Worm (Caenorhabditis elegans) whole organism, mixed stage, embryonic: ENCODE results near the gene R74.7.

Experiments used
- M03D4.4 ChIP-seq: sonication (generic microtip); optimal IDR thresholded peaks from 2 replicates; lab custom pipeline; 2017; ENCODE audit warnings: mild to moderate bottlenecking, missing genetic modification characterization, missing compliant biosample characterization
- bed-3 ChIP-seq: fragments of 200-800 bp; sonication (Bioruptor generic); optimal IDR thresholded peaks from 3 replicates; lab custom pipeline; 2018; ENCODE audit warnings: mild to moderate bottlenecking, missing genetic modification characterization, moderate library complexity, missing compliant biosample characterization
- blmp-1 ChIP-seq: fragments of 150-350 bp; optimal IDR thresholded peaks from 2 replicates; lab custom pipeline; 2014; ENCODE audit warnings: missing biosample characterization, missing genetic modification characterization
- ceh-39 ChIP-seq: fragments of 150-350 bp; optimal IDR thresholded peaks from 2 replicates; lab custom pipeline; 2014; ENCODE audit warnings: missing biosample characterization, missing genetic modification characterization
- ceh-43 ChIP-seq: fragments of 200-800 bp; sonication (Bioruptor generic); optimal IDR thresholded peaks from 2 replicates; lab custom pipeline; 2018; ENCODE audit warnings: mild to moderate bottlenecking, missing genetic modification characterization, moderate library complexity, missing compliant biosample characterization
- ceh-83 ChIP-seq: fragments of 200-800 bp; sonication (Bioruptor generic); optimal IDR thresholded peaks from 2 replicates; lab custom pipeline; 2018; ENCODE audit warnings: mild to moderate bottlenecking, missing genetic modification characterization, missing compliant biosample characterization
- ces-1 ChIP-seq: fragments of 150-350 bp; optimal IDR thresholded peaks from 2 replicates; lab custom pipeline; 2014; ENCODE audit warnings: missing biosample characterization, missing genetic modification reagents, missing genetic modification characterization
- drap-1 ChIP-seq: fragments of 200-800 bp; sonication (Bioruptor generic); optimal IDR thresholded peaks from 3 replicates; lab custom pipeline; 2018; ENCODE audit warnings: mild to moderate bottlenecking, missing genetic modification characterization, missing compliant biosample characterization
- elt-1 ChIP-seq: sonication (generic microtip); optimal IDR thresholded peaks from 2 replicates; lab custom pipeline; 2017; ENCODE audit warnings: missing genetic modification characterization, mild to moderate bottlenecking, missing compliant biosample characterization, antibody characterized with exemption, moderate library complexity, borderline replicate concordance; ENCODE audit not compliant: insufficient read depth
- elt-3 ChIP-seq: fragments of 150-350 bp; optimal IDR thresholded peaks from 2 replicates; lab custom pipeline; 2014; ENCODE audit warnings: missing biosample characterization, missing genetic modification characterization
- flh-1 ChIP-seq: fragments of 200-800 bp; sonication (Bioruptor generic); optimal IDR thresholded peaks from 2 replicates; lab custom pipeline; 2018; ENCODE audit warnings: mild to moderate bottlenecking, missing genetic modification characterization, moderate library complexity, missing compliant biosample characterization
- ham-2 ChIP-seq: fragments of 200-800 bp; sonication (Bioruptor generic); optimal IDR thresholded peaks from 2 replicates; lab custom pipeline; 2018; ENCODE audit warnings: mild to moderate bottlenecking, missing genetic modification characterization, missing compliant biosample characterization
- hlh-1 ChIP-seq: fragments of 150-350 bp; optimal IDR thresholded peaks from 2 replicates; lab custom pipeline; 2014; ENCODE audit warnings: missing biosample characterization, missing genetic modification reagents, missing genetic modification characterization
- lin-13 ChIP-seq: fragments of 150-350 bp; optimal IDR thresholded peaks from 2 replicates; lab custom pipeline; 2014; ENCODE audit warnings: missing biosample characterization, missing genetic modification characterization
- lin-32 ChIP-seq: fragments of 200-800 bp; sonication (Bioruptor generic); optimal IDR thresholded peaks from 2 replicates; lab custom pipeline; 2018; ENCODE audit warnings: mild to moderate bottlenecking, missing genetic modification characterization, missing compliant biosample characterization
- lsy-2 ChIP-seq: fragments of 150-350 bp; optimal IDR thresholded peaks from 2 replicates; lab custom pipeline; 2014; ENCODE audit warnings: missing biosample characterization, missing genetic modification characterization
- mab-5 ChIP-seq: fragments of 150-350 bp; optimal IDR thresholded peaks from 2 replicates; lab custom pipeline; 2014; ENCODE audit warnings: missing biosample characterization, missing genetic modification characterization
- mep-1 ChIP-seq: fragments of 150-350 bp; optimal IDR thresholded peaks from 2 replicates; lab custom pipeline; 2017; ENCODE audit warnings: missing biosample characterization, missing genetic modification reagents, missing genetic modification characterization, inconsistent platforms
- mls-2 ChIP-seq: sonication (generic microtip); optimal IDR thresholded peaks from 2 replicates; lab custom pipeline; 2016; ENCODE audit warnings: mild to moderate bottlenecking, missing genetic modification characterization, moderate library complexity, missing compliant biosample characterization
- nhr-12 ChIP-seq: fragments of 150-350 bp; optimal IDR thresholded peaks from 2 replicates; lab custom pipeline; 2014; ENCODE audit warnings: missing biosample characterization, missing genetic modification characterization
- nhr-2 ChIP-seq: fragments of 150-350 bp; optimal IDR thresholded peaks from 2 replicates; lab custom pipeline; 2014; ENCODE audit warnings: missing biosample characterization, missing genetic modification characterization
- nhr-237 ChIP-seq: fragments of 150-350 bp; optimal IDR thresholded peaks from 2 replicates; lab custom pipeline; 2014; ENCODE audit warnings: missing biosample characterization, missing genetic modification characterization
- nhr-28 ChIP-seq: fragments of 150-350 bp; optimal IDR thresholded peaks from 2 replicates; lab custom pipeline; 2014; ENCODE audit warnings: missing biosample characterization, missing genetic modification characterization
- nhr-76 ChIP-seq: sonication (generic microtip); optimal IDR thresholded peaks from 2 replicates; lab custom pipeline; 2017; ENCODE audit warnings: missing biosample characterization, missing genetic modification characterization
- pha-4 ChIP-seq: fragments of 150-350 bp; optimal IDR thresholded peaks from 2 replicates; lab custom pipeline; 2018; ENCODE audit warnings: missing biosample characterization, missing genetic modification reagents, missing genetic modification characterization
- sem-2 ChIP-seq: fragments of 200-800 bp; sonication (Bioruptor generic); optimal IDR thresholded peaks from 2 replicates; lab custom pipeline; 2018; ENCODE audit warnings: mild to moderate bottlenecking, missing genetic modification characterization, missing compliant biosample characterization
- snpc-4 ChIP-seq: fragments of 150-350 bp; optimal IDR thresholded peaks from 2 replicates; lab custom pipeline; 2014; ENCODE audit warnings: missing biosample characterization, missing genetic modification characterization
- sptf-1 ChIP-seq: sonication (generic microtip); optimal IDR thresholded peaks from 2 replicates; lab custom pipeline; 2017; ENCODE audit warnings: mild to moderate bottlenecking, missing genetic modification characterization, moderate library complexity, missing compliant biosample characterization
- tbx-8 ChIP-seq: fragments of 200-800 bp; sonication (Bioruptor generic); optimal IDR thresholded peaks from 2 replicates; lab custom pipeline; 2018; ENCODE audit warnings: mild to moderate bottlenecking, missing genetic modification characterization, moderate library complexity, missing compliant biosample characterization
- unc-120 ChIP-seq: sonication (generic microtip); optimal IDR thresholded peaks from 2 replicates; lab custom pipeline; 2017; ENCODE audit warnings: missing genetic modification characterization, missing compliant biosample characterization; ENCODE audit not compliant: poor library complexity, severe bottlenecking
- unc-39 ChIP-seq: fragments of 150-350 bp; optimal IDR thresholded peaks from 2 replicates; lab custom pipeline; 2014; ENCODE audit warnings: missing biosample characterization, missing genetic modification characterization
- unc-62 ChIP-seq: fragments of 150-350 bp; optimal IDR thresholded peaks from 2 replicates; lab custom pipeline; 2014; ENCODE audit warnings: missing biosample characterization, missing genetic modification reagents, missing genetic modification characterization
- zip-8 ChIP-seq: fragments of 150-350 bp; optimal IDR thresholded peaks from 2 replicates; lab custom pipeline; 2014; ENCODE audit warnings: missing biosample characterization, missing genetic modification characterization

R74.7 gene

ce11 chrIII:4176109-4176596, 28.1 kb upstream of the R74.7 start, which contains the start of the genes hrde-1 and C16C10.13:
Gene hrde-1 (minus strand): TSS chrIII:4176159.
Gene C16C10.13 (plus strand): TSS chrIII:4176440.
- TF ChIP-seq nhr-76 = no peak
- TF ChIP-seq elt-3 = no peak
- TF ChIP-seq M03D4.4 (tag; lab: Kevin White, UChicago) = no peak
- TF ChIP-seq nhr-237 (tag; lab: Kevin White, UChicago) = no peak
- TF ChIP-seq pha-4 = no peak
- TF ChIP-seq unc-39 (tag; lab: Kevin White, UChicago) = no peak
- TF ChIP-seq ceh-83 (GFP tag; lab: Kevin White, UChicago) = no peak
- no peak for TF ChIP-seq blmp-1
- no peak for TF ChIP-seq bed-3 (GFP tag; lab: Kevin White, UChicago)
- TF ChIP-seq lsy-2 (tag; lab: Kevin White, UChicago) = no peak

DNA sequence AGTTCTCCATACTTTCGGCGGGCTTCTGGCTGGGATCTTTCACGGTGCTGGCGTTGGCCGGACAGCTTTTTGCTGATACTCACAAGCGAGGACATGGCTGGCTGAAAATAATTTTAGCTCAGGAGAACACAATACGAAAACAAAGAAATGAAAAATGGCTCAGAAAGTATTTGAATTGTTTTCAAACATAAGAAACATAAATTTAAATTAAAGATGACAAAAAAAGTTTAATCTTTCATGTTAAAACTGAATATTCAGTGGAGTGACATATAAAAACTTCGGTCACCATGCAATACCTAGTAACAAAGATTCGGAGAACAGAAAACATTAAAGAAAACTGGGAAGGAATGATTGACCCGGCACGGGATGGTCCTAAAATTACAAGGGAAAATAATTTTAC, 25.7 kb upstream of the R74.7 start, which contains the start of gene C16C10.2:
Gene C16C10.2, minus strand, starts transcription at position 101 of the 400 bp plus-strand sequence.
- TF ChIP-seq elt-3 = no peak
- no peak for TF ChIP-seq ceh-83 (GFP tag; lab: Kevin White, UChicago)
- TF ChIP-seq drap-1 (GFP tag; lab: Kevin White, UChicago) = no peak
- no peak for TF ChIP-seq elt-1 (tag; lab: Kevin White, UChicago)
- no peak for TF ChIP-seq mep-1 (tag; lab: Kevin White, UChicago)
- no peak for TF ChIP-seq nhr-28 (tag; lab: Kevin White, UChicago)
- TF ChIP-seq sem-2 (GFP tag; lab: Kevin White, UChicago) = no peak

DNA sequence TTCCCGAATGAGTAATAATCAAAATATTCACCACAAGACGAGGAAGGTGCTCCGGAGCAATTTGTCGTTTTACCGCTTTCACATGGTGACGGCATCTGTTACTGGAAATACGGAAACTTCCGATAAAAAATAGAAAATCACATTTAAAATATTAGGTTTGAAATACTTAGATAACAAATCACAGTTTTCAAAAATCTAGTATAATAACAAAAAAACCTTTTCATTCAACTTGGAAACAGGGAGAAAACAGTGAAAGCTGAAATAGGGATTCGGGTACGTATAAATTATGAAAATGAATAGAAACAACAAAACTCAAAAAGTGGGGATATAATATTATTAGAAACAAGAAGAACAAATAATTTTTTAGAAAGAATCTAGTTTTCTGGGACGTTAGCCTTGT, 22.9 kb upstream of the R74.7 start, which contains the start of gene C16C10.1:
Gene C16C10.1, minus strand, starts transcription at position 101 of the 400 bp plus-strand sequence.
- TF ChIP-seq ces-1 (GFP tag; lab: Kevin White, UChicago) = no peak
- TF ChIP-seq lin-32 (GFP tag; lab: Kevin White, UChicago) = no peak
- TF ChIP-seq nhr-237 (tag; lab: Kevin White, UChicago) = no peak
- no peak for TF ChIP-seq blmp-1
- TF ChIP-seq unc-120 (tag; lab: Kevin White, UChicago) = no peak
- no peak for TF ChIP-seq ceh-83 (GFP tag; lab: Kevin White, UChicago)
- no peak for TF ChIP-seq mls-2 (tag; lab: Kevin White, UChicago)
- TF ChIP-seq lsy-2 (tag; lab: Kevin White, UChicago) = no peak
- TF ChIP-seq flh-1 = no peak
- no peak for TF ChIP-seq mab-5
- TF ChIP-seq zip-8 (tag; lab: Kevin White, UChicago) = no peak
- TF ChIP-seq bed-3 (GFP tag; lab: Kevin White, UChicago) = no peak
- TF ChIP-seq ceh-39 = no peak
- TF ChIP-seq pha-4 = no peak
- no peak for TF ChIP-seq unc-39 (tag; lab: Kevin White, UChicago)
- no peak for TF ChIP-seq nhr-12
- TF ChIP-seq tbx-8 (GFP tag; lab: Kevin White, UChicago) = no peak
- TF ChIP-seq mep-1 (tag; lab: Kevin White, UChicago) = no peak

DNA sequence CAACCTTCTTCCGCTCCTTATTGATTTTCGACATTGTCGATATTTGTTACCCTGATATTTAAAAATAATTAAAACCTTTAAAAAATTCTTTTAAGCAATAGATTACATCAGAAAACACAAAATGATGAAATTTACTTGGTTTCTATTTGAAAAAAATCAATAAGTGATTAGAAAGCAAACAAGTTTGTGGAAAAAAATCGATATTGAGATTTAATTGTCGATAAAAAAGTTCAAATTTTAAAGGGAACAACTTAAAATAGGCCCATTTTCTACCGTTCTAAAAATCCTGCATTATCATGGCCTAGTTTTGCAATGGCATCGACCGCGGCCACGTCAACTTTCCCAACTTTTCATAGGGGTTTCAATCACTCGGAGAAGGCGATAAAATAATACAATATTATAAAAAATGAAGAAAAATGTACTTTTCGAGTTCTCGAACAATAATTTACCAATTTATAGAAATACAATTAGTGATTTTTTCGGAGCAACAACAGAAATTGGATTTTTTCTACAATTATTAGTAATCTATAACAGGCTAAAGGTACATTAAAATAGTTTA, 17.4 kb upstream of the R74.7 start, which contains the start of gene lars-1:
Gene lars-1, minus strand, starts transcription at position 51 of the 559 bp plus-strand sequence.
- TF ChIP-seq pha-4 (no peak), bed-3 (GFP tag; lab: Kevin White, UChicago) (no peak), unc-120 (tag; lab: Kevin White, UChicago) (no peak), ham-2 (GFP tag; lab: Kevin White, UChicago) (no peak), zip-8 (tag; lab: Kevin White, UChicago) (no peak), nhr-237 (tag; lab: Kevin White, UChicago) (no peak), mep-1 (tag; lab: Kevin White, UChicago) (no peak), M03D4.4 (tag; lab: Kevin White, UChicago) (no peak), lin-32 (GFP tag; lab: Kevin White, UChicago) (no peak), ceh-39 (no peak), elt-1 (tag; lab: Kevin White, UChicago) (no peak)

DNA sequence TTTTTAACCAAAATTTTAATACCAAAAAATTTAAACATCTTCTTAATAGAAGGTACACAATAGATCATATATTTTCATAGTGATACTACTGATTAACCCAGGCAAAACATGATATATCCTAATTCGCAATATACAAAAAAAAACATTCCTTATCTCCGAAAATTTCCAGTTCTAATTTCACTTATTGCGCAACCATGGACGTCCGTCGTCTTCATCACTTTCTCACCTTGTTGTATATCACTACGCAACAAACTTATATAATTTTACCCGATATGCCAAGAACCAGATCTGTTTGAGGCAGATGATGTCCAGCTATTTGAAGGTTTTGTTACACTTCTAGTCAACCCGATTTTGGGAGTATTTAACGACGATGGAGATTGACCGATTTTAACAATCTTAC, 16.4 kb upstream of the R74.7 start, which contains the start of gene R74.2:
Gene R74.2, plus strand, starts transcription at position 316 of the 400 bp plus-strand sequence.
- no peak for TF ChIP-seq nhr-237 (tag; lab: Kevin White, UChicago)
- TF ChIP-seq snpc-4 (tag; lab: Kevin White, UChicago) = no peak
- TF ChIP-seq bed-3 (GFP tag; lab: Kevin White, UChicago) = no peak
- no peak for TF ChIP-seq nhr-28 (tag; lab: Kevin White, UChicago)
- TF ChIP-seq sptf-1 (tag; lab: Kevin White, UChicago) = no peak
- TF ChIP-seq sem-2 (GFP tag; lab: Kevin White, UChicago) = no peak
- no peak for TF ChIP-seq unc-120 (tag; lab: Kevin White, UChicago)
- no peak for TF ChIP-seq mep-1 (tag; lab: Kevin White, UChicago)
- no peak for TF ChIP-seq M03D4.4 (tag; lab: Kevin White, UChicago)
- TF ChIP-seq ces-1 (GFP tag; lab: Kevin White, UChicago) = no peak
- TF ChIP-seq mls-2 (tag; lab: Kevin White, UChicago) = no peak
- no peak for TF ChIP-seq nhr-12
- no peak for TF ChIP-seq hlh-1
- TF ChIP-seq flh-1 = no peak
- no peak for TF ChIP-seq nhr-2 (tag; lab: Kevin White, UChicago)
- peak; percentile 20 for TF ChIP-seq unc-62
- TF ChIP-seq ceh-43 = no peak
- no peak for TF ChIP-seq lsy-2 (tag; lab: Kevin White, UChicago)
- TF ChIP-seq lin-13 = no peak
- TF ChIP-seq elt-3 = peak; percentile 77
- TF ChIP-seq blmp-1 = peak; percentile 81
- no peak for TF ChIP-seq elt-1 (tag; lab: Kevin White, UChicago)
- TF ChIP-seq nhr-76 = no peak
- TF ChIP-seq zip-8 (tag; lab: Kevin White, UChicago) = peak; percentile 84
- no peak for TF ChIP-seq ham-2 (GFP tag; lab: Kevin White, UChicago)
- TF ChIP-seq ceh-83 (GFP tag; lab: Kevin White, UChicago) = no peak
- TF ChIP-seq tbx-8 (GFP tag; lab: Kevin White, UChicago) = no peak
- TF ChIP-seq unc-39 (tag; lab: Kevin White, UChicago) = no peak
- TF ChIP-seq ceh-39 = no peak
